Fruit fly (Drosophila melanogaster) whole organism, embryonic: Measurements from ENCODE around the gene P5CDh1.

Experiments used
- CG10267 ChIP-seq: fragments of 200-800 bp; sonication (Bioruptor generic); optimal IDR thresholded peaks from 2 replicates; lab custom pipeline; 2018; ENCODE audit warnings: missing biosample characterization, mild to moderate bottlenecking, missing genetic modification characterization, moderate library complexity
- CG10321 ChIP-seq: fragments of 200-800 bp; sonication (Bioruptor generic); IDR thresholded peaks from 2 replicates; pipeline ENCODE4 v1.3.6; 2022; ENCODE audit warnings: missing biosample characterization, missing genetic modification characterization
- CG11093 ChIP-seq: fragments of 200-800 bp; sonication (Bioruptor generic); IDR thresholded peaks from 3 replicates; pipeline ENCODE4 v1.3.6; 2022; ENCODE audit warnings: missing biosample characterization, missing genetic modification characterization
- CG14441 ChIP-seq: fragments of 200-800 bp; sonication (Bioruptor generic); IDR thresholded peaks from 2 replicates; pipeline ENCODE4 v1.3.6; 2022; ENCODE audit warnings: missing biosample characterization, missing genetic modification characterization
- CG15011 ChIP-seq: fragments of 200-800 bp; sonication (Bioruptor generic); optimal IDR thresholded peaks from 3 replicates; lab custom pipeline; 2018; ENCODE audit warnings: missing biosample characterization, mild to moderate bottlenecking, missing genetic modification characterization
- CG15269 ChIP-seq: fragments of 200-800 bp; sonication (Bioruptor generic); optimal IDR thresholded peaks from 2 replicates; lab custom pipeline; 2018; ENCODE audit warnings: missing biosample characterization, mild to moderate bottlenecking, missing genetic modification characterization, moderate library complexity
- CG15514 ChIP-seq: fragments of 200-800 bp; sonication (Bioruptor generic); optimal IDR thresholded peaks from 3 replicates; lab custom pipeline; 2017; ENCODE audit warnings: missing biosample characterization, missing genetic modification characterization, mild to moderate bottlenecking, moderate library complexity, missing genetic modification reagents
- CG16815 ChIP-seq: fragments of 200-800 bp; sonication (Bioruptor generic); optimal IDR thresholded peaks from 3 replicates; lab custom pipeline; 2017; ENCODE audit warnings: missing biosample characterization, mild to moderate bottlenecking, missing genetic modification characterization
- CG17385 ChIP-seq: fragments of 200-800 bp; sonication (Bioruptor generic); optimal IDR thresholded peaks from 3 replicates; lab custom pipeline; 2018; ENCODE audit warnings: missing biosample characterization, mild to moderate bottlenecking, missing genetic modification characterization
- CG17912 ChIP-seq: fragments of 200-800 bp; sonication (Bioruptor generic); optimal IDR thresholded peaks from 2 replicates; lab custom pipeline; 2018; ENCODE audit warnings: missing biosample characterization, mild to moderate bottlenecking, missing genetic modification characterization
- CG2116 ChIP-seq: fragments of 200-800 bp; sonication (Bioruptor generic); optimal IDR thresholded peaks from 3 replicates; lab custom pipeline; 2018; ENCODE audit warnings: missing biosample characterization, mild to moderate bottlenecking, missing genetic modification characterization
- CG2199 ChIP-seq: fragments of 200-800 bp; sonication (Bioruptor generic); IDR thresholded peaks from 3 replicates; pipeline ENCODE4 v1.3.6; 2022; ENCODE audit warnings: missing biosample characterization, missing genetic modification characterization
- CG32772 ChIP-seq: fragments of 200-800 bp; sonication (Bioruptor generic); IDR thresholded peaks from 2 replicates; pipeline ENCODE4 v1.3.6; 2022; ENCODE audit warnings: missing biosample characterization, missing genetic modification characterization
- CG3847 ChIP-seq: fragments of 200-800 bp; sonication (Bioruptor generic); IDR thresholded peaks from 2 replicates; pipeline ENCODE4 v1.3.6; 2022; ENCODE audit warnings: missing biosample characterization, missing genetic modification characterization
- CG4617 ChIP-seq: fragments of 200-800 bp; sonication (Bioruptor generic); optimal IDR thresholded peaks from 3 replicates; lab custom pipeline; 2016; ENCODE audit warnings: missing biosample characterization, missing genetic modification characterization, borderline replicate concordance
- CG4820 ChIP-seq: fragments of 200-800 bp; sonication (Bioruptor generic); optimal IDR thresholded peaks from 3 replicates; lab custom pipeline; 2016; ENCODE audit warnings: missing biosample characterization, missing genetic modification characterization
- CG6689 ChIP-seq: fragments of 200-800 bp; sonication (Bioruptor generic); IDR thresholded peaks from 2 replicates; pipeline ENCODE4 v1.3.6; 2022; ENCODE audit warnings: missing biosample characterization, missing genetic modification characterization
- CG9817 ChIP-seq: fragments of 200-800 bp; sonication (Bioruptor generic); optimal IDR thresholded peaks from 2 replicates; lab custom pipeline; 2018; ENCODE audit warnings: missing biosample characterization, mild to moderate bottlenecking, missing genetic modification characterization, moderate library complexity
- Dip3 ChIP-seq: fragments of 200-800 bp; sonication (Bioruptor generic); optimal IDR thresholded peaks from 3 replicates; lab custom pipeline; 2016; ENCODE audit warnings: missing biosample characterization, missing genetic modification characterization
- Dp ChIP-seq: fragments of 200-800 bp; sonication (Bioruptor generic); optimal IDR thresholded peaks from 2 replicates; lab custom pipeline; 2018; ENCODE audit warnings: missing biosample characterization, mild to moderate bottlenecking, missing genetic modification characterization, moderate library complexity
- Jarid2 ChIP-seq: fragments of 200-800 bp; sonication (Bioruptor generic); optimal IDR thresholded peaks from 3 replicates; lab custom pipeline; 2017; ENCODE audit warnings: mild to moderate bottlenecking, missing biosample characterization, missing genetic modification reagents, missing genetic modification characterization
- Lhr ChIP-seq: fragments of 200-800 bp; sonication (Bioruptor generic); optimal IDR thresholded peaks from 3 replicates; lab custom pipeline; 2017; ENCODE audit warnings: mild to moderate bottlenecking, missing biosample characterization, missing genetic modification reagents, missing genetic modification characterization
- MESR4 ChIP-seq: fragments of 200-800 bp; sonication (Bioruptor generic); optimal IDR thresholded peaks from 2 replicates; lab custom pipeline; 2018; ENCODE audit warnings: missing biosample characterization, mild to moderate bottlenecking, missing genetic modification characterization, moderate library complexity
- Meics ChIP-seq: fragments of 200-800 bp; sonication (Bioruptor generic); optimal IDR thresholded peaks from 2 replicates; lab custom pipeline; 2017; ENCODE audit warnings: missing biosample characterization, mild to moderate bottlenecking, missing genetic modification characterization
- Nf-YA ChIP-seq: fragments of 200-800 bp; sonication (Bioruptor generic); IDR thresholded peaks from 2 replicates; pipeline ENCODE4 v1.3.6; 2022; ENCODE audit warnings: missing biosample characterization, missing genetic modification characterization
- Rx ChIP-seq: fragments of 200-800 bp; sonication (Bioruptor generic); IDR thresholded peaks from 2 replicates; pipeline ENCODE4 v1.3.6; 2022; ENCODE audit warnings: missing biosample characterization, missing genetic modification characterization
- Spps ChIP-seq: fragments of 200-800 bp; sonication (Bioruptor generic); optimal IDR thresholded peaks from 2 replicates; lab custom pipeline; 2018; ENCODE audit warnings: missing biosample characterization, mild to moderate bottlenecking, missing genetic modification characterization
- Sry-β ChIP-seq: fragments of 200-800 bp; sonication (Bioruptor generic); optimal IDR thresholded peaks from 2 replicates; lab custom pipeline; 2018; ENCODE audit warnings: missing biosample characterization, mild to moderate bottlenecking, missing genetic modification characterization, moderate library complexity
- Usf ChIP-seq: fragments of 200-800 bp; sonication (Bioruptor generic); optimal IDR thresholded peaks from 2 replicates; lab custom pipeline; 2017; ENCODE audit warnings: missing genotype, missing biosample characterization, missing genetic modification characterization
- Xrp1 ChIP-seq: fragments of 200-800 bp; sonication (Bioruptor generic); IDR thresholded peaks from 2 replicates; pipeline ENCODE4 v1.3.6; 2022; ENCODE audit warnings: missing biosample characterization, missing genetic modification characterization
- YL-1 ChIP-seq: fragments of 200-800 bp; sonication (Bioruptor generic); optimal IDR thresholded peaks from 3 replicates; lab custom pipeline; 2017; ENCODE audit warnings: missing biosample characterization, mild to moderate bottlenecking, missing genetic modification characterization
- amos ChIP-seq: fragments of 200-800 bp; sonication (Bioruptor generic); IDR thresholded peaks from 2 replicates; pipeline ENCODE4 v1.3.6; 2022; ENCODE audit warnings: missing biosample characterization, missing genetic modification characterization; ENCODE audit not compliant: partially characterized antibody
- chm ChIP-seq: fragments of 200-800 bp; sonication (Bioruptor generic); IDR thresholded peaks from 2 replicates; pipeline ENCODE4 v1.3.6; 2022; ENCODE audit warnings: missing biosample characterization, missing genetic modification characterization
- crc ChIP-seq: fragments of 200-800 bp; sonication (Bioruptor generic); optimal IDR thresholded peaks from 2 replicates; lab custom pipeline; 2016; ENCODE audit warnings: missing biosample characterization, missing genetic modification characterization
- hkb ChIP-seq, 2 experiments: fragments of 200-800 bp in 1 of 2; fragments of >200 bp in 1 of 2; sonication (Bioruptor generic) in 1 of 2; IDR thresholded peaks in 1 of 2; optimal IDR thresholded peaks in 1 of 2; 2 replicates each; pipeline versions ENCODE4 v1.3.6 to Lab custom; 2017 to 2022; ENCODE audit warnings: missing biosample characterization in 1 of 2, missing genetic modification characterization in 1 of 2
- ken ChIP-seq: fragments of 200-800 bp; sonication (Bioruptor generic); IDR thresholded peaks from 3 replicates; pipeline ENCODE4 v1.3.6; 2022; ENCODE audit warnings: missing biosample characterization, missing genetic modification characterization
- kni ChIP-seq: fragments of 200-800 bp; sonication (Bioruptor generic); optimal IDR thresholded peaks from 3 replicates; lab custom pipeline; 2017; ENCODE audit warnings: mild to moderate bottlenecking, missing biosample characterization, missing genetic modification reagents, missing genetic modification characterization
- org-1 ChIP-seq: fragments of 200-800 bp; sonication (Bioruptor generic); optimal IDR thresholded peaks from 2 replicates; lab custom pipeline; 2017; ENCODE audit warnings: missing biosample characterization, missing genetic modification characterization
- pita ChIP-seq: fragments of 200-800 bp; sonication (Bioruptor generic); optimal IDR thresholded peaks from 2 replicates; lab custom pipeline; 2017; ENCODE audit warnings: missing biosample characterization, mild to moderate bottlenecking, missing genetic modification characterization
- psq ChIP-seq: fragments of 200-800 bp; sonication (Bioruptor generic); optimal IDR thresholded peaks from 2 replicates; lab custom pipeline; 2017; ENCODE audit warnings: missing biosample characterization, missing genetic modification characterization
- shn ChIP-seq: fragments of 200-800 bp; sonication (Bioruptor generic); optimal IDR thresholded peaks from 3 replicates; lab custom pipeline; 2016; ENCODE audit warnings: missing biosample characterization, missing genetic modification characterization
- sim ChIP-seq: fragments of 200-800 bp; sonication (Bioruptor generic); IDR thresholded peaks from 2 replicates; pipeline ENCODE4 v1.3.6; 2022; ENCODE audit warnings: missing biosample characterization, missing genetic modification characterization
- slbo ChIP-seq: fragments of 200-800 bp; sonication (Bioruptor generic); IDR thresholded peaks from 2 replicates; pipeline ENCODE4 v1.3.6; 2022; ENCODE audit warnings: missing biosample characterization, missing genetic modification characterization
- slp2 ChIP-seq: fragments of 200-800 bp; sonication (Bioruptor generic); optimal IDR thresholded peaks from 2 replicates; lab custom pipeline; 2016; ENCODE audit warnings: missing biosample characterization, missing genetic modification characterization
- so ChIP-seq: fragments of 200-800 bp; sonication (Bioruptor generic); IDR thresholded peaks from 3 replicates; pipeline ENCODE4 v1.3.6; 2022; ENCODE audit warnings: missing biosample characterization, missing genetic modification characterization
- stwl ChIP-seq: fragments of 200-800 bp; sonication (Bioruptor generic); optimal IDR thresholded peaks from 3 replicates; lab custom pipeline; 2018; ENCODE audit warnings: missing biosample characterization, mild to moderate bottlenecking, missing genetic modification characterization, moderate library complexity
- ttk ChIP-seq: fragments of 200-800 bp; sonication (Bioruptor generic); IDR thresholded peaks from 2 replicates; pipeline ENCODE4 v2.1.2; 2022; ENCODE audit warnings: missing biosample characterization, missing genetic modification characterization
- vvl ChIP-seq: fragments of 200-800 bp; sonication (Bioruptor generic); IDR thresholded peaks from 2 replicates; pipeline ENCODE4 v1.3.6; 2022; ENCODE audit warnings: missing biosample characterization, missing genetic modification characterization
- z ChIP-seq: fragments of 200-800 bp; sonication (Bioruptor generic); IDR thresholded peaks from 3 replicates; pipeline ENCODE4 v1.3.6; 2022; ENCODE audit warnings: missing biosample characterization, missing genetic modification characterization

P5CDh1 gene

dm6 chr3L:21824725-21825353 is 16.3 kb downstream of the P5CDh1 start, which contains the start of gene eIF2A (continued):
- peak; percentile 100 for TF ChIP-seq CG10267 (tag; lab: Kevin White, UChicago)
- no peak for TF ChIP-seq kni (GFP tag; lab: Kevin White, UChicago)
- TF ChIP-seq CG9817 (tag; lab: Kevin White, UChicago): peak; percentile 40
- TF ChIP-seq Spps (tag; lab: Kevin White, UChicago): peak; percentile 39
- TF ChIP-seq Nf-YA (GFP tag; lab: Robert Waterston, UW): no peak
- TF ChIP-seq CG6689 (GFP tag; lab: Robert Waterston, UW): 0 out of 2 replicates have a peak, but pooled peaks have one; percentile 37
- TF ChIP-seq Dip3 (GFP tag; lab: Kevin White, UChicago): peak; percentile 44
- peak; percentile 99 for TF ChIP-seq Dp (GFP tag; lab: Kevin White, UChicago)
- TF ChIP-seq ttk (GFP tag; lab: Robert Waterston, UW): no peak
- TF ChIP-seq CG15011 (GFP tag; lab: Kevin White, UChicago): no peak
- TF ChIP-seq shn: peak; percentile 53
- TF ChIP-seq CG4617 (GFP tag; lab: Kevin White, UChicago): peak; percentile 74
- peak; percentile 80 for TF ChIP-seq vvl (GFP tag; lab: Robert Waterston, UW)
- peak; percentile 97 for TF ChIP-seq YL-1 (GFP tag; lab: Kevin White, UChicago)
- no peak for TF ChIP-seq pita (GFP tag; lab: Kevin White, UChicago)
- TF ChIP-seq hkb (optimal IDR thresholded peaks at IDR 0.05; lab: Kevin White, UChicago): no peak
- peak; percentile 60; the same call in 1 of the 2 replicates for TF ChIP-seq hkb (GFP tag; IDR thresholded peaks at IDR 0.05; lab: Robert Waterston, UW)
- TF ChIP-seq stwl (tag; lab: Kevin White, UChicago): peak; percentile 93
- peak; percentile 72 for TF ChIP-seq slbo (GFP tag; lab: Robert Waterston, UW)
- no peak for TF ChIP-seq slp2 (GFP tag; lab: Kevin White, UChicago)
- no peak for TF ChIP-seq Jarid2 (GFP tag; lab: Kevin White, UChicago)
- no peak for TF ChIP-seq crc (GFP tag; lab: Kevin White, UChicago)
- TF ChIP-seq CG2116: peak; percentile 100
- TF ChIP-seq Xrp1 (GFP tag; lab: Robert Waterston, UW): peak; percentile 71
- no peak for TF ChIP-seq CG16815 (GFP tag; lab: Kevin White, UChicago)
- TF ChIP-seq psq: no peak
- peak; percentile 59; the same call in 1 of the 2 replicates for TF ChIP-seq CG10321 (GFP tag; lab: Robert Waterston, UW)
- peak; percentile 36 for TF ChIP-seq Meics (GFP tag; lab: Kevin White, UChicago)
- TF ChIP-seq CG17912: peak; percentile 80
- TF ChIP-seq CG4820 (GFP tag; lab: Kevin White, UChicago): peak; percentile 20
- TF ChIP-seq CG17385 (GFP tag; lab: Kevin White, UChicago): peak; percentile 47
- 0 out of 2 replicates have a peak, but pooled peaks have one; percentile 22 for TF ChIP-seq CG32772 (GFP tag; lab: Robert Waterston, UW)
- 0 out of 3 replicates have a peak, but pooled peaks have one; percentile 15 for TF ChIP-seq so (GFP tag; lab: Robert Waterston, UW)
- 0 out of 3 replicates have a peak, but pooled peaks have one; percentile 27 for TF ChIP-seq CG2199 (GFP tag; lab: Robert Waterston, UW)
- TF ChIP-seq CG11093: no peak
- peak; percentile 65; the same call in 1 of the 2 replicates for TF ChIP-seq chm (GFP tag; lab: Robert Waterston, UW)
- TF ChIP-seq CG3847 (GFP tag; lab: Robert Waterston, UW): peak; percentile 86
- TF ChIP-seq Lhr (GFP tag; lab: Kevin White, UChicago): peak; percentile 79
- TF ChIP-seq CG15514: peak; percentile 89
- TF ChIP-seq Usf: no peak
- no peak for TF ChIP-seq sim (GFP tag; lab: Robert Waterston, UW)
- TF ChIP-seq CG14441 (GFP tag; lab: Robert Waterston, UW): peak; percentile 24; the same call in 1 of the 2 replicates
- peak; percentile 22 for TF ChIP-seq Sry-β
- no peak for TF ChIP-seq z (GFP tag; lab: Robert Waterston, UW)
- peak; percentile 80 for TF ChIP-seq amos
- TF ChIP-seq Rx (GFP tag; lab: Robert Waterston, UW): no peak
- TF ChIP-seq MESR4: peak; percentile 99
- peak; percentile 10 for TF ChIP-seq CG15269 (tag; lab: Kevin White, UChicago)
- TF ChIP-seq ken (GFP tag; lab: Robert Waterston, UW): peak; percentile 78; the same call in 2 of the 3 replicates
- peak; percentile 8 for TF ChIP-seq org-1 (GFP tag; lab: Kevin White, UChicago)
